Fruit fly (Drosophila melanogaster): ENCODE results near the gene CG13850.

The CG13850 gene

DNA sequence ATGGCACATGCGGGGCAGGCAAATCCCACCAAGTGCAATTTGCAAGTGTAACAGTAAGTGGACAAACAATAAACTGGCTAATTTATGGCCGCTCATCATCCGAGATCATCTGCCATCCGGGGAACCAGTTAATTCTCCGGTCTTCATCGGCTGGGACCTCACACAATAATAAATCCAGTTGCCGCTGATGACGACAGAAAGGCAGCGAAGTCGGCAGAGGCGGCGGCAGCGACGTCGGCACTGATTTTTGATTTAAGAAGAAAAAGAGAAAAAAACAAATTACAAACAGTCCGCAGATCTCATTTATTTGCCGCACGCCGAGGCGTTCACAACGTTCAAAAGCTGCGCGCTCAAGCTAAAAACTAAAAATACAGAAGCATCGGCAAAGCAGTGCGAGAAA lies 8.4 kb downstream of the CG13850 start, which contains the start of gene CG13856:
CG13856 (plus strand) TSS at position 301 of the 400 bp plus-strand sequence.
- TF ChIP-seq CG31627 (GFP tag; optimal IDR thresholded peaks at IDR 0.05) (no peak), CG34406 (GFP tag; optimal IDR thresholded peaks at IDR 0.05) (no peak), Met (GFP tag; optimal IDR thresholded peaks at IDR 0.05) (no peak), fd59A (GFP tag; optimal IDR thresholded peaks at IDR 0.05) (no peak), Lpt (GFP tag; optimal IDR thresholded peaks at IDR 0.05) (no peak), lz (GFP tag; optimal IDR thresholded peaks at IDR 0.05) (no peak), spab (GFP tag; optimal IDR thresholded peaks at IDR 0.05) (no peak), Eip75B (GFP tag; optimal IDR thresholded peaks at IDR 0.05) (no peak), Blimp-1 (GFP tag; optimal IDR thresholded peaks at IDR 0.05) (no peak), CG11902 (GFP tag; optimal IDR thresholded peaks at IDR 0.05) (no peak), OdsH (GFP tag; optimal IDR thresholded peaks at IDR 0.05) (no peak), CG10631 (GFP tag; optimal IDR thresholded peaks at IDR 0.05) (no peak), svp (GFP tag) (no peak), CG11294 (GFP tag; IDR thresholded peaks at IDR 0.05) (no peak), Eip78C (GFP tag) (no peak), salr (GFP tag; optimal IDR thresholded peaks at IDR 0.05) (no peak), achi (GFP tag; optimal IDR thresholded peaks at IDR 0.05) (no peak), CG10669 (GFP tag; optimal IDR thresholded peaks at IDR 0.05) (no peak), CG6854 (GFP tag; optimal IDR thresholded peaks at IDR 0.05) (no peak)

DNA sequence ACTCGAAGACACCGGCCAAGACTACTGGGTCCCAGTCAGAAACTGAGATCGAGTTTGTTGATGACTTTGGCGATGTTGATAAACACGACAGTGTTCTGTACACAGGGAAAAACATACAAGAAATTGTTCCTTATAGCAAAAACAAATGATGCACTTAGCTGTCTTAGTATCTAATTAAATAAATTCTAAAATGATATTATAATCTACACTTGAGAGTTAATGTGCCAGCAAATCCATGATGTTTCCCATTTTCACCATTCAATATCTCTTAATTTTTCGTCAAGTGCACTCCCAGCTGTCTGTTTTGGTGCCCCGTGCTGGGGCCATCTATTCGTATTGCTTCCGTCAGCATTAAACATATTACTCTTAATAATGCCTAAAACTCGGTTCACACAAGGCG lies 10.5 kb downstream of the CG13850 start:
- no peak for TF ChIP-seq CG11294 (GFP tag; IDR thresholded peaks at IDR 0.05)
- no peak for TF ChIP-seq CG1621 (tag; optimal IDR thresholded peaks at IDR 0.05)
- TF ChIP-seq Ets96B (tag; optimal IDR thresholded peaks at IDR 0.05): peak; percentile 38
- no peak for TF ChIP-seq Eip93F (GFP tag; optimal IDR thresholded peaks at IDR 0.05)
- no peak for TF ChIP-seq Hr4 (GFP tag; optimal IDR thresholded peaks at IDR 0.05)
- TF ChIP-seq dac (GFP tag; optimal IDR thresholded peaks at IDR 0.05): no peak
- no peak for TF ChIP-seq Sox14 (GFP tag; optimal IDR thresholded peaks at IDR 0.05)
- TF ChIP-seq CG16779 (tag; optimal IDR thresholded peaks at IDR 0.05): no peak
- TF ChIP-seq CG6792 (GFP tag; optimal IDR thresholded peaks at IDR 0.05): no peak
- peak; percentile 72 for TF ChIP-seq eg (GFP tag; IDR thresholded peaks at IDR 0.05)
- no peak for TF ChIP-seq Hr39 (GFP tag; optimal IDR thresholded peaks at IDR 0.05)
- TF ChIP-seq svp (GFP tag): no peak
- TF ChIP-seq Lpt (GFP tag; optimal IDR thresholded peaks at IDR 0.05): peak; percentile 42
- peak; percentile 76 for TF ChIP-seq CG32006 (GFP tag; optimal IDR thresholded peaks at IDR 0.05)
- peak; percentile 5 for TF ChIP-seq dsx (GFP tag; optimal IDR thresholded peaks at IDR 0.05; ENCODE audit: poor library complexity, severe bottlenecking)
- TF ChIP-seq Eip78C (GFP tag): no peak
- TF ChIP-seq Hr38 (GFP tag; optimal IDR thresholded peaks at IDR 0.05): no peak
- no peak for TF ChIP-seq lz (GFP tag; optimal IDR thresholded peaks at IDR 0.05)
- peak; percentile 1 for TF ChIP-seq CG8319 (GFP tag; optimal IDR thresholded peaks at IDR 0.05)
- no peak for TF ChIP-seq Sox15 (GFP tag; optimal IDR thresholded peaks at IDR 0.05)
- TF ChIP-seq salr (GFP tag; optimal IDR thresholded peaks at IDR 0.05): peak in 1 of 2 experiments; percentile 35
- TF ChIP-seq topi (GFP tag; optimal IDR thresholded peaks at IDR 0.05): no peak
- TF ChIP-seq CG7368 (GFP tag; optimal IDR thresholded peaks at IDR 0.05): peak; percentile 8
- TF ChIP-seq Eip75B (GFP tag; optimal IDR thresholded peaks at IDR 0.05): no peak
- no peak for TF ChIP-seq fd85E (GFP tag; optimal IDR thresholded peaks at IDR 0.05)
- TF ChIP-seq CG6854 (GFP tag; optimal IDR thresholded peaks at IDR 0.05): no peak
- no peak for TF ChIP-seq CG3919 (GFP tag; optimal IDR thresholded peaks at IDR 0.05)
- TF ChIP-seq Met (GFP tag; optimal IDR thresholded peaks at IDR 0.05): no peak
- TF ChIP-seq Smox (GFP tag; optimal IDR thresholded peaks at IDR 0.05): no peak
- no peak for TF ChIP-seq fkh (GFP tag; optimal IDR thresholded peaks at IDR 0.05)
- TF ChIP-seq Blimp-1 (GFP tag; optimal IDR thresholded peaks at IDR 0.05): no peak
- peak; percentile 47 for TF ChIP-seq CG10631 (GFP tag; optimal IDR thresholded peaks at IDR 0.05)
- TF ChIP-seq CG8119 (GFP tag; IDR thresholded peaks at IDR 0.05): peak; percentile 64
- TF ChIP-seq CG6163 (GFP tag; IDR thresholded peaks at IDR 0.05): no peak; the same call in none of the 3 replicates
- TF ChIP-seq acj6 (GFP tag; optimal IDR thresholded peaks at IDR 0.05): peak; percentile 48
- TF ChIP-seq CG34406 (GFP tag; optimal IDR thresholded peaks at IDR 0.05): no peak
- TF ChIP-seq spab (GFP tag; optimal IDR thresholded peaks at IDR 0.05): no peak
- TF ChIP-seq Sox102F (GFP tag; optimal IDR thresholded peaks at IDR 0.05): no peak
- TF ChIP-seq CG9139 (GFP tag; optimal IDR thresholded peaks at IDR 0.05): no peak
- no peak for TF ChIP-seq CG8632 (GFP tag; optimal IDR thresholded peaks at IDR 0.05)
- no peak for TF ChIP-seq CG6276 (GFP tag; optimal IDR thresholded peaks at IDR 0.05)
- peak; percentile 50 for TF ChIP-seq CG3032 (tag; optimal IDR thresholded peaks at IDR 0.05)
- no peak for TF ChIP-seq CG31627 (GFP tag; optimal IDR thresholded peaks at IDR 0.05)
- TF ChIP-seq OdsH (GFP tag; optimal IDR thresholded peaks at IDR 0.05): no peak
- TF ChIP-seq cyc (GFP tag; optimal IDR thresholded peaks at IDR 0.05): no peak

All from whole organism, prepupa.